Fruit fly (Drosophila melanogaster): Measurements from ENCODE around the gene CG11842.

CG11842 gene

DNA sequence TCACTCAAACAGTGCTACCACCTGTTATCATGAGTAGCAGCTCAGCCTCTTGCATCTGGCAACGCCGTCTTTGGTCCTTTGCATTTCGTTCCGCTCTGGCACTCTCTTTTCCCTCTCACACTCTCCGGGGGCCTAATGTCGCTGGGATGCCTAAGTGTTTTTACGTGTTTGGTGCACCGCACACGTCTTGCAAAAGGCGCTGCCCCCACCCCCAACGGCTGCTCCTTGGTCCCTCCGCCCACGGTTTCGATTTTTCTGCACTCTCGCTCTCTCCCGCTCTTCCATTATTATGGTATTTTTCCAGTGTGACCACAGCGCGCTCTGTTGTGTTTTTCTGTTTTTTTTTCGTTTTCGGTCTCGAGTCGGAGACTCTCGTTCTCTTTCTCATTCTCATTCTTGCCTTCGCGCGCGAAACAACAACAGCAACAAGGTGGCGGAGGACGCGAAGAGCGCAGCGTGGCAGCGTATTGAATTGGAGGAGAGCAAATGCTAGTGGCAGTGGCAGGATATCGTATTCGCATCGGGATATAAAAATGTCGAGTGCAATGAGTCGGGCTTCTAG lies 35.5 kb downstream of the CG11842 start (continued):
- TF ChIP-seq CG6163 (GFP tag; IDR thresholded peaks at IDR 0.05) (peak; percentile 77), fd85E (GFP tag; optimal IDR thresholded peaks at IDR 0.05) (peak; percentile 8), fkh (GFP tag; optimal IDR thresholded peaks at IDR 0.05) (no peak), CG9139 (GFP tag; optimal IDR thresholded peaks at IDR 0.05) (peak; percentile 19), net (GFP tag; optimal IDR thresholded peaks at IDR 0.05) (no peak), CG1621 (tag; optimal IDR thresholded peaks at IDR 0.05) (peak; percentile 15), Hr39 (GFP tag; optimal IDR thresholded peaks at IDR 0.05) (no peak), Eip78C (GFP tag) (peak; percentile 56)

DNA sequence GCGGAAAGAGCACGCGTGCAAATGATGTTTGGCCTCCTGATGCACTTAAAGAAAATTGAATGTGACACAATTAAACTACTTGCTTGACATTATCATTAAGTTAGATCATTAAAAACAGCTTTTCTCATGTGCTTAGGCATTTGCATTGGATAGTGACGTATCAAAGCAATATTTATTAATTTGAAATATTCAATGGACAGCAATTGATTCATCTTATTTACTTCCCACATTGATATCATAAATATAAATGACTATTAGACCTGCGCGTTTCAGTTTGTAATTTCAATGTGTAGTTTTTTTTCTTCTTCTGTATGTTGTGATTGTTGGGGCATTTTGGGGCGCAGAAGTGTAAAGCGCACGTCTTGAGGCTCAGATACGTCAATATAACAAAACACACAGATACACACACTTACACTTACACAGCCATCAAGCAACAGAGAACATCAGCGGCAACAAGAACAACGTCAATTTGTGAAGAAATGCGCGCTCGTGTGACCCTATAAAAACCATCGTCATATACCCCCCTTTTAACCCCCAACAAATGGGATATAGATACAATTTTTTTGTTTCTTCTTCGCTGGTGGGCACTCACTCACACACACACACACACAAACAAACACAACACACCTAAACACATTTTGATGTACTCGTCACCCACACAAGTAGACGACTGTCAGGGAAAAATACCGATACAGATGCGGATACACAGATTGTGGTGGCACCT lies 36.6 kb downstream of the CG11842 start:
- TF ChIP-seq fd59A (GFP tag; optimal IDR thresholded peaks at IDR 0.05) (peak; percentile 27), fkh (GFP tag; optimal IDR thresholded peaks at IDR 0.05) (no peak), Eip78C (GFP tag) (peak; percentile 89), Smox (GFP tag; optimal IDR thresholded peaks at IDR 0.05) (peak; percentile 62), CG6792 (GFP tag; optimal IDR thresholded peaks at IDR 0.05) (peak; percentile 39), CG10669 (GFP tag; optimal IDR thresholded peaks at IDR 0.05) (peak; percentile 59), CG11762 (GFP tag; optimal IDR thresholded peaks at IDR 0.05; ENCODE audit: insufficient read depth) (peak; percentile 38), fd85E (GFP tag; optimal IDR thresholded peaks at IDR 0.05) (no peak), Ets96B (tag; optimal IDR thresholded peaks at IDR 0.05) (peak; percentile 56), Sox102F (GFP tag; optimal IDR thresholded peaks at IDR 0.05) (peak; percentile 65), Eip93F (GFP tag; optimal IDR thresholded peaks at IDR 0.05) (no peak), salr (GFP tag; optimal IDR thresholded peaks at IDR 0.05) (peak in 1 of 2 experiments; percentile 46), CG1621 (tag; optimal IDR thresholded peaks at IDR 0.05) (no peak), CG9139 (GFP tag; optimal IDR thresholded peaks at IDR 0.05) (no peak), Eip75B (GFP tag; optimal IDR thresholded peaks at IDR 0.05) (peak; percentile 52), Blimp-1 (GFP tag; optimal IDR thresholded peaks at IDR 0.05) (no peak), CG3919 (GFP tag; optimal IDR thresholded peaks at IDR 0.05) (peak; percentile 52), cyc (GFP tag; optimal IDR thresholded peaks at IDR 0.05) (peak; percentile 62), CG3032 (tag; optimal IDR thresholded peaks at IDR 0.05) (peak; percentile 45), topi (GFP tag; optimal IDR thresholded peaks at IDR 0.05) (peak; percentile 65), esn (GFP tag; optimal IDR thresholded peaks at IDR 0.05) (peak; percentile 77), CG6854 (GFP tag; optimal IDR thresholded peaks at IDR 0.05) (no peak), CG15336 (GFP tag; IDR thresholded peaks at IDR 0.05) (peak; percentile 54), dsx (GFP tag; optimal IDR thresholded peaks at IDR 0.05; ENCODE audit: poor library complexity, severe bottlenecking) (peak; percentile 12), CG8119 (GFP tag; IDR thresholded peaks at IDR 0.05) (peak; percentile 29; the same call in 2 of the 3 replicates), vri (GFP tag; optimal IDR thresholded peaks at IDR 0.05) (peak; percentile 29), CG6808 (GFP tag; optimal IDR thresholded peaks at IDR 0.05) (peak; percentile 4), CG11902 (GFP tag; optimal IDR thresholded peaks at IDR 0.05) (peak; percentile 20), CG8632 (GFP tag; optimal IDR thresholded peaks at IDR 0.05) (peak; percentile 43), achi (GFP tag; optimal IDR thresholded peaks at IDR 0.05) (peak; percentile 59), CG7368 (GFP tag; optimal IDR thresholded peaks at IDR 0.05) (peak; percentile 45), CG6163 (GFP tag; IDR thresholded peaks at IDR 0.05) (0 out of 3 replicates have a peak, but pooled peaks have one; percentile 24), CG4318 (GFP tag; optimal IDR thresholded peaks at IDR 0.05) (no peak), Gug (GFP tag; IDR thresholded peaks at IDR 0.05) (no peak; the same call in 1 of the 2 replicates), dac (GFP tag; optimal IDR thresholded peaks at IDR 0.05) (no peak), CG6276 (GFP tag; optimal IDR thresholded peaks at IDR 0.05) (peak; percentile 31), CG34406 (GFP tag; optimal IDR thresholded peaks at IDR 0.05) (peak; percentile 58), CG11294 (GFP tag; IDR thresholded peaks at IDR 0.05) (peak; percentile 9; the same call in 1 of the 2 replicates), spab (GFP tag; optimal IDR thresholded peaks at IDR 0.05) (peak; percentile 23), eg (GFP tag; IDR thresholded peaks at IDR 0.05) (peak; percentile 57; the same call in 2 of the 3 replicates), Sox15 (GFP tag; optimal IDR thresholded peaks at IDR 0.05) (peak; percentile 11), pdm3 (GFP tag; optimal IDR thresholded peaks at IDR 0.05) (peak; percentile 67), CG16779 (tag; optimal IDR thresholded peaks at IDR 0.05) (no peak), ss (GFP tag; optimal IDR thresholded peaks at IDR 0.05) (no peak), Hr39 (GFP tag; optimal IDR thresholded peaks at IDR 0.05) (peak; percentile 67)

Data from whole organism, prepupa.